Fruit fly (Drosophila melanogaster) whole organism, embryonic: ENCODE data around the gene CG4629.

ENCODE experiments used
- Ada2b ChIP-seq: fragments of 200-800 bp; sonication (Bioruptor generic); IDR thresholded peaks from 2 replicates; pipeline ENCODE4 v1.3.6; 2022; ENCODE audit warnings: missing biosample characterization, missing genetic modification characterization
- CG10274 ChIP-seq: fragments of 200-800 bp; sonication (Bioruptor generic); optimal IDR thresholded peaks from 3 replicates; lab custom pipeline; 2017; ENCODE audit warnings: missing biosample characterization, mild to moderate bottlenecking, missing genetic modification characterization
- CG10565 ChIP-seq: fragments of 200-800 bp; sonication (Bioruptor generic); optimal IDR thresholded peaks from 3 replicates; lab custom pipeline; 2016; ENCODE audit warnings: missing biosample characterization, mild to moderate bottlenecking, missing genetic modification characterization
- CG12071 ChIP-seq: fragments of 200-800 bp; sonication (Bioruptor generic); optimal IDR thresholded peaks from 3 replicates; lab custom pipeline; 2018; ENCODE audit warnings: missing biosample characterization, mild to moderate bottlenecking, missing genetic modification characterization
- CG13296 ChIP-seq: fragments of 200-800 bp; sonication (Bioruptor generic); optimal IDR thresholded peaks from 3 replicates; lab custom pipeline; 2018; ENCODE audit warnings: missing biosample characterization, mild to moderate bottlenecking, missing genetic modification characterization
- CG15479 ChIP-seq: fragments of 200-800 bp; sonication (Bioruptor generic); optimal IDR thresholded peaks from 3 replicates; lab custom pipeline; 2019; ENCODE audit warnings: missing biosample characterization, mild to moderate bottlenecking, missing genetic modification characterization, moderate library complexity
- CG17359 ChIP-seq: fragments of 200-800 bp; sonication (Bioruptor generic); optimal IDR thresholded peaks from 3 replicates; lab custom pipeline; 2018; ENCODE audit warnings: missing biosample characterization, mild to moderate bottlenecking, missing genetic modification characterization, moderate library complexity
- CG17568 ChIP-seq: fragments of 200-800 bp; sonication (Bioruptor generic); optimal IDR thresholded peaks from 2 replicates; lab custom pipeline; 2018; ENCODE audit warnings: missing biosample characterization, mild to moderate bottlenecking, missing genetic modification characterization, moderate library complexity
- CG17802 ChIP-seq: fragments of 200-800 bp; sonication (Bioruptor generic); optimal IDR thresholded peaks from 2 replicates; lab custom pipeline; 2018; ENCODE audit warnings: missing biosample characterization, mild to moderate bottlenecking, missing genetic modification characterization, moderate library complexity
- CG2712 ChIP-seq: fragments of 200-800 bp; optimal IDR thresholded peaks from 3 replicates; lab custom pipeline; 2019; ENCODE audit warnings: missing biosample characterization, mild to moderate bottlenecking, missing genetic modification characterization, moderate library complexity
- CG30431 ChIP-seq: fragments of 200-800 bp; sonication (Bioruptor generic); optimal IDR thresholded peaks from 2 replicates; lab custom pipeline; 2017; ENCODE audit warnings: missing biosample characterization, missing genetic modification characterization
- CG31388 ChIP-seq: fragments of 200-800 bp; sonication (Bioruptor generic); optimal IDR thresholded peaks from 2 replicates; lab custom pipeline; 2016; ENCODE audit warnings: missing biosample characterization, missing genetic modification characterization
- CG32767 ChIP-seq: fragments of 200-800 bp; sonication (Bioruptor generic); IDR thresholded peaks from 2 replicates; pipeline ENCODE4 v1.3.6; 2022; ENCODE audit warnings: missing biosample characterization, missing genetic modification characterization
- CG34224 ChIP-seq: fragments of 200-800 bp; sonication (Bioruptor generic); IDR thresholded peaks from 3 replicates; pipeline ENCODE4 v1.3.6; 2022; ENCODE audit warnings: missing biosample characterization, missing genetic modification characterization; ENCODE audit not compliant: partially characterized antibody
- CG4328 ChIP-seq: fragments of 200-800 bp; sonication (Bioruptor generic); optimal IDR thresholded peaks from 3 replicates; lab custom pipeline; 2017; ENCODE audit warnings: missing biosample characterization, missing genetic modification reagents, missing genetic modification characterization
- CG7928 ChIP-seq: fragments of 200-800 bp; sonication (Bioruptor generic); optimal IDR thresholded peaks from 2 replicates; lab custom pipeline; 2017; ENCODE audit warnings: missing biosample characterization, mild to moderate bottlenecking, missing genetic modification characterization
- CG8290 ChIP-seq, 3 experiments: fragments of 200-800 bp; sonication (Bioruptor generic); optimal IDR thresholded peaks; 2 replicates each; lab custom pipeline; 2016 to 2019; ENCODE audit warnings: missing biosample characterization in 3 of 3, missing genetic modification characterization in 3 of 3, mild to moderate bottlenecking in 2 of 3, moderate library complexity in 1 of 3
- CG9817 ChIP-seq: fragments of 200-800 bp; sonication (Bioruptor generic); optimal IDR thresholded peaks from 2 replicates; lab custom pipeline; 2018; ENCODE audit warnings: missing biosample characterization, mild to moderate bottlenecking, missing genetic modification characterization, moderate library complexity
- CTCF ChIP-seq: fragments of 200-800 bp; sonication (Bioruptor generic); optimal IDR thresholded peaks from 2 replicates; lab custom pipeline; 2017; ENCODE audit warnings: missing biosample characterization, mild to moderate bottlenecking, missing genetic modification characterization, moderate library complexity
- D ChIP-seq, 2 experiments: fragments of 200-800 bp in 1 of 2; fragments of >200 bp in 1 of 2; sonication (Bioruptor generic) in 1 of 2; optimal IDR thresholded peaks; 2 replicates in 1 of 2; 3 replicates in 1 of 2; lab custom pipeline; 2017; ENCODE audit warnings: mild to moderate bottlenecking in 1 of 2, missing biosample characterization in 1 of 2, missing genetic modification characterization in 1 of 2, missing genetic modification reagents in 1 of 2
- D19A ChIP-seq: fragments of 200-800 bp; optimal IDR thresholded peaks from 3 replicates; lab custom pipeline; 2019; ENCODE audit warnings: missing biosample characterization, mild to moderate bottlenecking, missing genetic modification characterization, moderate library complexity
- Dad ChIP-seq: fragments of 200-800 bp; sonication (Bioruptor generic); optimal IDR thresholded peaks from 3 replicates; lab custom pipeline; 2016; ENCODE audit warnings: missing biosample characterization, missing genetic modification characterization
- Drgx ChIP-seq: fragments of 200-800 bp; sonication (Bioruptor generic); IDR thresholded peaks from 2 replicates; pipeline ENCODE4 v1.3.6; 2022; ENCODE audit warnings: missing biosample characterization, missing genetic modification characterization
- Hand ChIP-seq: fragments of 200-800 bp; sonication (Bioruptor generic); optimal IDR thresholded peaks from 2 replicates; lab custom pipeline; 2017; ENCODE audit warnings: mild to moderate bottlenecking, missing biosample characterization, missing genetic modification reagents, missing genetic modification characterization
- MESR4 ChIP-seq: fragments of 200-800 bp; sonication (Bioruptor generic); optimal IDR thresholded peaks from 2 replicates; lab custom pipeline; 2018; ENCODE audit warnings: missing biosample characterization, mild to moderate bottlenecking, missing genetic modification characterization, moderate library complexity
- Opbp ChIP-seq: fragments of 200-800 bp; sonication (Bioruptor generic); IDR thresholded peaks from 3 replicates; pipeline ENCODE4 v1.3.6; 2022; ENCODE audit warnings: missing biosample characterization, missing genetic modification characterization; ENCODE audit not compliant: partially characterized antibody
- Tbp ChIP-seq: fragments of >200 bp; optimal IDR thresholded peaks from 2 replicates; lab custom pipeline; 2018; ENCODE audit warnings: missing biosample characterization, missing genetic modification characterization
- bigmax ChIP-seq: fragments of 200-800 bp; sonication (Bioruptor generic); optimal IDR thresholded peaks from 2 replicates; lab custom pipeline; 2018; ENCODE audit warnings: missing biosample characterization, mild to moderate bottlenecking, missing genetic modification characterization
- br ChIP-seq: fragments of >200 bp; optimal IDR thresholded peaks from 2 replicates; lab custom pipeline; 2017
- chn ChIP-seq: fragments of 200-800 bp; sonication (Bioruptor generic); optimal IDR thresholded peaks from 2 replicates; lab custom pipeline; 2016; ENCODE audit warnings: missing biosample characterization, missing genetic modification characterization
- eve ChIP-seq, 2 experiments: fragments of >200 bp; optimal IDR thresholded peaks; 2 replicates each; lab custom pipeline; 2017; ENCODE audit warnings: missing biosample characterization in 2 of 2, missing genetic modification characterization in 2 of 2
- exex ChIP-seq: fragments of 200-800 bp; sonication (Bioruptor generic); optimal IDR thresholded peaks from 4 replicates; lab custom pipeline; 2018; ENCODE audit warnings: missing biosample characterization, mild to moderate bottlenecking, missing genetic modification characterization, moderate library complexity
- fd102C ChIP-seq: fragments of 200-800 bp; sonication (Bioruptor generic); optimal IDR thresholded peaks from 2 replicates; lab custom pipeline; 2018; ENCODE audit warnings: missing biosample characterization, mild to moderate bottlenecking, missing genetic modification characterization, moderate library complexity
- hkb ChIP-seq, 2 experiments: fragments of 200-800 bp in 1 of 2; fragments of >200 bp in 1 of 2; sonication (Bioruptor generic) in 1 of 2; IDR thresholded peaks in 1 of 2; optimal IDR thresholded peaks in 1 of 2; 2 replicates each; pipeline versions ENCODE4 v1.3.6 to Lab custom; 2017 to 2022; ENCODE audit warnings: missing biosample characterization in 1 of 2, missing genetic modification characterization in 1 of 2
- ind ChIP-seq: fragments of 200-800 bp; sonication (Bioruptor generic); optimal IDR thresholded peaks from 3 replicates; lab custom pipeline; 2016; ENCODE audit warnings: missing biosample characterization, missing genetic modification characterization
- inv ChIP-seq: fragments of 200-800 bp; sonication (Bioruptor generic); IDR thresholded peaks from 2 replicates; pipeline ENCODE4 v1.3.6; 2022; ENCODE audit warnings: missing biosample characterization, missing genetic modification characterization; ENCODE audit not compliant: partially characterized antibody
- knrl ChIP-seq: fragments of 200-800 bp; sonication (Bioruptor generic); IDR thresholded peaks from 3 replicates; pipeline ENCODE4 v1.3.6; 2022; ENCODE audit warnings: missing biosample characterization, missing genetic modification characterization; ENCODE audit not compliant: partially characterized antibody
- lola ChIP-seq, 3 experiments: fragments of >200 bp in 2 of 3; fragments of 200-800 bp in 1 of 3; sonication (Bioruptor generic) in 1 of 3; optimal IDR thresholded peaks; 2 replicates each; lab custom pipeline; 2017 to 2019; ENCODE audit warnings: missing biosample characterization in 3 of 3, missing genetic modification characterization in 3 of 3, mild to moderate bottlenecking in 1 of 3, moderate library complexity in 1 of 3
- mirr ChIP-seq: fragments of 200-800 bp; sonication (Bioruptor generic); optimal IDR thresholded peaks from 3 replicates; lab custom pipeline; 2018; ENCODE audit warnings: missing biosample characterization, mild to moderate bottlenecking, missing genetic modification characterization
- mld ChIP-seq: fragments of 200-800 bp; sonication (Bioruptor generic); IDR thresholded peaks from 3 replicates; pipeline ENCODE4 v1.3.6; 2022; ENCODE audit warnings: missing biosample characterization, missing genetic modification characterization; ENCODE audit not compliant: partially characterized antibody
- pita ChIP-seq: fragments of 200-800 bp; sonication (Bioruptor generic); optimal IDR thresholded peaks from 2 replicates; lab custom pipeline; 2017; ENCODE audit warnings: missing biosample characterization, mild to moderate bottlenecking, missing genetic modification characterization
- ro ChIP-seq: fragments of 200-800 bp; sonication (Bioruptor generic); IDR thresholded peaks from 2 replicates; pipeline ENCODE4 v1.3.6; 2022; ENCODE audit warnings: missing biosample characterization, missing genetic modification characterization
- row ChIP-seq: fragments of 200-800 bp; sonication (Bioruptor generic); IDR thresholded peaks from 3 replicates; pipeline ENCODE4 v1.3.6; 2022; ENCODE audit warnings: missing biosample characterization, missing genetic modification characterization
- sim ChIP-seq: fragments of 200-800 bp; sonication (Bioruptor generic); IDR thresholded peaks from 2 replicates; pipeline ENCODE4 v1.3.6; 2022; ENCODE audit warnings: missing biosample characterization, missing genetic modification characterization
- sug ChIP-seq: fragments of 200-800 bp; optimal IDR thresholded peaks from 2 replicates; lab custom pipeline; 2019; ENCODE audit warnings: missing biosample characterization, mild to moderate bottlenecking, missing genetic modification characterization, moderate library complexity
- usp ChIP-seq: fragments of >200 bp; optimal IDR thresholded peaks from 2 replicates; lab custom pipeline; 2017; ENCODE audit warnings: missing biosample characterization, missing genetic modification characterization
- vnd ChIP-seq: fragments of 200-800 bp; sonication (Bioruptor generic); IDR thresholded peaks from 3 replicates; pipeline ENCODE4 v1.3.6; 2022; ENCODE audit warnings: missing biosample characterization, missing genetic modification characterization; ENCODE audit not compliant: partially characterized antibody
- wek ChIP-seq: fragments of 200-800 bp; sonication (Bioruptor generic); optimal IDR thresholded peaks from 3 replicates; lab custom pipeline; 2018; ENCODE audit warnings: missing biosample characterization, mild to moderate bottlenecking, missing genetic modification characterization, moderate library complexity
- z ChIP-seq: fragments of 200-800 bp; sonication (Bioruptor generic); IDR thresholded peaks from 3 replicates; pipeline ENCODE4 v1.3.6; 2022; ENCODE audit warnings: missing biosample characterization, missing genetic modification characterization

CG4629 gene

dm6 chr2L:1075753-1076152 lies 26.6 kb downstream of the CG4629 start (continued):
- TF ChIP-seq CG10274 (GFP tag; lab: Kevin White, UChicago) = peak; percentile 66
- TF ChIP-seq CG32767 (GFP tag; lab: Robert Waterston, UW) = peak; percentile 90
- TF ChIP-seq Ada2b (GFP tag; lab: Robert Waterston, UW) = peak; percentile 94
- no peak for TF ChIP-seq Tbp (GFP tag; lab: Kevin White, UChicago)
- no peak for TF ChIP-seq CG15479 (GFP tag; lab: Kevin White, UChicago)
- TF ChIP-seq CG17359 = peak; percentile 93
- TF ChIP-seq CG8290 (GFP tag; optimal IDR thresholded peaks at IDR 0.05; lab: Kevin White, UChicago) = peak; percentile 92
- peak in 1 of 2 experiments; percentile 96 for TF ChIP-seq CG8290 (tag; optimal IDR thresholded peaks at IDR 0.05; lab: Kevin White, UChicago)
- TF ChIP-seq row (GFP tag; lab: Robert Waterston, UW) = peak; percentile 96
- TF ChIP-seq ind (GFP tag; lab: Kevin White, UChicago) = peak; percentile 94
- peak; percentile 21 for TF ChIP-seq Hand (GFP tag; lab: Kevin White, UChicago)
- no peak for TF ChIP-seq knrl (GFP tag; lab: Robert Waterston, UW)
- TF ChIP-seq CG17568 (GFP tag; lab: Kevin White, UChicago) = no peak
- TF ChIP-seq CG7928 (GFP tag; lab: Kevin White, UChicago) = no peak
- TF ChIP-seq CG2712 (tag; lab: Kevin White, UChicago) = peak; percentile 93
- TF ChIP-seq ro = peak; percentile 88
- peak; percentile 66 for TF ChIP-seq wek
- TF ChIP-seq sim = peak; percentile 93
- TF ChIP-seq CG17802 (tag; lab: Kevin White, UChicago) = peak; percentile 79
- TF ChIP-seq z = peak; percentile 64; the same call in 1 of the 3 replicates
- no peak for TF ChIP-seq vnd (GFP tag; lab: Robert Waterston, UW)
- no peak for TF ChIP-seq bigmax (GFP tag; lab: Kevin White, UChicago)
- TF ChIP-seq exex (tag; lab: Kevin White, UChicago) = no peak
- TF ChIP-seq sug = peak; percentile 50
- TF ChIP-seq D19A (tag; lab: Kevin White, UChicago) = peak; percentile 86
- TF ChIP-seq D (optimal IDR thresholded peaks at IDR 0.05; lab: Kevin White, UChicago) = no peak
- TF ChIP-seq D (GFP tag; optimal IDR thresholded peaks at IDR 0.05; lab: Kevin White, UChicago) = peak; percentile 94
- TF ChIP-seq chn (GFP tag; lab: Kevin White, UChicago) = peak; percentile 98
- TF ChIP-seq CG13296 (GFP tag; lab: Kevin White, UChicago) = peak; percentile 36
- no peak for TF ChIP-seq CG34224
- peak; percentile 42 for TF ChIP-seq CTCF
- TF ChIP-seq CG31388 (GFP tag; lab: Kevin White, UChicago) = peak; percentile 87
- TF ChIP-seq CG9817 (tag; lab: Kevin White, UChicago) = peak; percentile 78
- no peak for TF ChIP-seq hkb (optimal IDR thresholded peaks at IDR 0.05; lab: Kevin White, UChicago)
- peak; percentile 92 for TF ChIP-seq hkb (GFP tag; IDR thresholded peaks at IDR 0.05; lab: Robert Waterston, UW)
- no peak for TF ChIP-seq Opbp (GFP tag; lab: Robert Waterston, UW)
- peak; percentile 84 for TF ChIP-seq CG12071 (GFP tag; lab: Kevin White, UChicago)
- peak; percentile 94 for TF ChIP-seq CG30431 (GFP tag; lab: Kevin White, UChicago)
- TF ChIP-seq usp (GFP tag; lab: Kevin White, UChicago) = no peak
- peak; percentile 48 for TF ChIP-seq MESR4 (GFP tag; lab: Kevin White, UChicago)
- no peak for TF ChIP-seq mirr (GFP tag; lab: Kevin White, UChicago)
- peak in 1 of 2 experiments; percentile 17 for TF ChIP-seq eve (GFP tag; optimal IDR thresholded peaks at IDR 0.05; lab: Kevin White, UChicago)
- TF ChIP-seq Drgx = peak; percentile 82
- TF ChIP-seq fd102C (GFP tag; lab: Kevin White, UChicago) = peak; percentile 92
- no peak for TF ChIP-seq mld (GFP tag; lab: Robert Waterston, UW)
- TF ChIP-seq Dad (GFP tag; lab: Kevin White, UChicago) = peak; percentile 92
- TF ChIP-seq CG4328 (GFP tag; lab: Kevin White, UChicago) = no peak
- no peak for TF ChIP-seq br (lab: Kevin White, UChicago)
- peak; percentile 41 for TF ChIP-seq CG10565 (GFP tag; lab: Kevin White, UChicago)
- peak in 1 of 3 experiments; percentile 89 for TF ChIP-seq lola (GFP tag; optimal IDR thresholded peaks at IDR 0.05; lab: Kevin White, UChicago)
- no peak for TF ChIP-seq inv (GFP tag; lab: Robert Waterston, UW)
- no peak for TF ChIP-seq pita (GFP tag; lab: Kevin White, UChicago)
